Fruit fly (Drosophila melanogaster): ENCODE results near the gene ncd.

Gene ncd

DNA sequence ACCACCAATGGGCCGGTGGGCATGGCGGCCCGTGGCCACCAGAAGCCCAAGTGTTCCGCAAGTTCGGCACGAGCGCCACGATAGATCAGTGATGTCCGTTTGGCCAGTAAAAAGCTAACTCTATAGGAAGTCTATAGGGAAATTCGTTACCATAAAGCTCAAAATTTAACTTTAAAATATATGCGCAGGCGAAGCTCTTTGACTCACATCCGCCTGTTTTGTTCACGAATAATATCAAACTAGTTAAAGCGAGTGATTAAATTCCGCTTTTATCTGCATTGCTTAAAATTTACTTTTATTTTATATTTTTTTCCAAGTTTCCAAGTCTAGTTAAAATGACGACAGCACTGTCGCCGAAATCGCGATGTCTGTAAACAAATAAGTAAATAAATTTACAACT is 49.2 kb downstream of the ncd start:
- peak; percentile 34 for TF ChIP-seq CG9948 (tag; optimal IDR thresholded peaks at IDR 0.05)
- no peak for TF ChIP-seq EcR (GFP tag; optimal IDR thresholded peaks at IDR 0.05)
- peak; percentile 71 for TF ChIP-seq CG4496 (GFP tag; IDR thresholded peaks at IDR 0.05)
- peak; percentile 10 for TF ChIP-seq D1 (tag; optimal IDR thresholded peaks at IDR 0.05)
- peak; percentile 53 for TF ChIP-seq CG8159 (tag; optimal IDR thresholded peaks at IDR 0.05)
- no peak for TF ChIP-seq CG12605 (GFP tag; IDR thresholded peaks at IDR 0.05)
- peak; percentile 55 for TF ChIP-seq CG8301 (tag; optimal IDR thresholded peaks at IDR 0.05)
- peak; percentile 42 for TF ChIP-seq CG17806 (tag; optimal IDR thresholded peaks at IDR 0.05)
- TF ChIP-seq CG14655 (GFP tag; optimal IDR thresholded peaks at IDR 0.05): peak; percentile 63
- TF ChIP-seq CG32121 (GFP tag; IDR thresholded peaks at IDR 0.05): peak; percentile 37
- TF ChIP-seq CG15710 (tag; optimal IDR thresholded peaks at IDR 0.05): peak; percentile 38
- peak; percentile 47 for TF ChIP-seq Pif1B (GFP tag; optimal IDR thresholded peaks at IDR 0.05)
- TF ChIP-seq Snoo (tag; optimal IDR thresholded peaks at IDR 0.05): peak; percentile 5
- TF ChIP-seq rn (GFP tag; IDR thresholded peaks at IDR 0.05): no peak
- no peak for TF ChIP-seq CG13204 (GFP tag; optimal IDR thresholded peaks at IDR 0.05)
- TF ChIP-seq CG10348 (GFP tag; IDR thresholded peaks at IDR 0.05): no peak
- TF ChIP-seq Pif1A (GFP tag; optimal IDR thresholded peaks at IDR 0.05): no peak
- TF ChIP-seq Ets98B (GFP tag; IDR thresholded peaks at IDR 0.05): peak; percentile 38
- TF ChIP-seq gl (tag; optimal IDR thresholded peaks at IDR 0.05): no peak
- no peak for TF ChIP-seq CG34367 (tag; optimal IDR thresholded peaks at IDR 0.05)
- peak; percentile 72 for TF ChIP-seq fd96Ca (GFP tag; IDR thresholded peaks at IDR 0.05)

DNA sequence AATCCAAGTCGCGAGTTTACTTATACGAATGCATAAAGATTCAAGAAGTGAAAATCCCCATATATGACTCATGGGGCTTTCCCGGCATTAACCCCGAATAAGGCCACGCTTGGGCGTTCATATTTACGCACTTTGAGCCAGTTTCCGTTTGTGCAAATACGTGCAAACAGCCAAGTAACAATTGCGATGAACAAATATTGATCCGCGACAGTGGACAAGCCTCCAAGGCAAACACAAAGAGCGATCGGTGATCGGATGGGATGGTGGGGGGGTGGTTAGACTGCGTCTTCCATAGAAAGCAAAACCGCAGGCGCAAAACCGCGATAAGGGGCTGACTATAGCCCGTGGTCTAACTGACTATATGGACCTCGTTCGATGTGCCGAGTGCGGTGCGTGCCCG is 49.7 kb downstream of the ncd start:
- TF ChIP-seq CG34367 (tag; optimal IDR thresholded peaks at IDR 0.05) (peak; percentile 52), CG12605 (GFP tag; IDR thresholded peaks at IDR 0.05) (peak; percentile 40), fd96Ca (GFP tag; IDR thresholded peaks at IDR 0.05) (peak; percentile 49), CG4496 (GFP tag; IDR thresholded peaks at IDR 0.05) (peak; percentile 36; the same call in 2 of the 3 replicates), rn (GFP tag; IDR thresholded peaks at IDR 0.05) (0 out of 2 replicates have a peak, but pooled peaks have one; percentile 18), CG14655 (GFP tag; optimal IDR thresholded peaks at IDR 0.05) (no peak), Ets98B (GFP tag; IDR thresholded peaks at IDR 0.05) (peak; percentile 37; the same call in 1 of the 2 replicates), Pif1A (GFP tag; optimal IDR thresholded peaks at IDR 0.05) (peak; percentile 62), CG8301 (tag; optimal IDR thresholded peaks at IDR 0.05) (no peak), CG13204 (GFP tag; optimal IDR thresholded peaks at IDR 0.05) (peak; percentile 83), gl (tag; optimal IDR thresholded peaks at IDR 0.05) (peak; percentile 74), CG10348 (GFP tag; IDR thresholded peaks at IDR 0.05) (no peak), EcR (GFP tag; optimal IDR thresholded peaks at IDR 0.05) (peak; percentile 35)

DNA sequence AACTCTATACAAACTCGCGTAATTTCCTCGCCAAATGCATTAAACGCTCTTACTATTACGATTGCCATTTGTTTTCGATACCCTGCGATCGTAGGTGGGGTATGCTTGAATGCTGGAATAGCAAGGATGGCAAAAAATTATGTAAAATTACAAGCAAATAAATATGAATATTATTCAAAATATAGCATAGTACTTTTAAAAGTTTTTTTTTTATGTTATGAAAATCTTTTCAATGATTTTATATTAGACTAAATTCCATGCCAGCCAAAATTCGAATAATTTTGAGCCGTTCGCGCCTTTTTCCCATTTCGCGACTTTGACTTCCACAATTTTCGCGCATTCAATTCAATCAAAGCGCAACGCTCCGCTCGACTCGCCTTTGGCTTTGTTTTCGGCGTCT is 50.8 kb downstream of the ncd start:
- TF ChIP-seq CG13204 (GFP tag; optimal IDR thresholded peaks at IDR 0.05): no peak
- no peak for TF ChIP-seq CG10348 (GFP tag; IDR thresholded peaks at IDR 0.05)
- TF ChIP-seq fd96Ca (GFP tag; IDR thresholded peaks at IDR 0.05): no peak
- no peak for TF ChIP-seq CG17806 (tag; optimal IDR thresholded peaks at IDR 0.05)
- TF ChIP-seq rn (GFP tag; IDR thresholded peaks at IDR 0.05): no peak

DNA sequence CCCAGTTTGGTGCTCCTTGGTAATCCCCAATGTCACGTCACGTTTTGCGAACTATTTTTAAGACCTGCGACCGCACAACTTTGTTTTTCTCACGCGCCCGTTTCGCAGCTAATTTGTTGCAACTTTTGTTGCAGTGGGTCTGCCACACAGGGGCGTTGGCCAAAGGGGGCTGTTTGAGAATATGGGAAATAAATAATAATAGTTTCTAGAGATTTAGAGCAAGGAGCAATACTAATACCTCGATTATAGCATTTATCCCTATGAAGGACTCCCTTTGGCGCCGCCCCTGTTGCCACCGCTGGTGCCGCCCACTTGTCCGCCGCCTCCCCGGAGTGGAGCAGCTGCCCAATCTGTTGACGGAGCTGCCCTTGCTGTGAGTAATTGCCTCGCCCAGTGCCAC is 51.7 kb downstream of the ncd start:
- TF ChIP-seq fd96Ca (GFP tag; IDR thresholded peaks at IDR 0.05) (peak; percentile 90), CG14655 (GFP tag; optimal IDR thresholded peaks at IDR 0.05) (no peak), CG4496 (GFP tag; IDR thresholded peaks at IDR 0.05) (peak; percentile 83), Snoo (tag; optimal IDR thresholded peaks at IDR 0.05) (no peak), rn (GFP tag; IDR thresholded peaks at IDR 0.05) (0 out of 2 replicates have a peak, but pooled peaks have one; percentile 52), Pif1B (GFP tag; optimal IDR thresholded peaks at IDR 0.05) (no peak), CG32121 (GFP tag; IDR thresholded peaks at IDR 0.05) (peak; percentile 87), CG17806 (tag; optimal IDR thresholded peaks at IDR 0.05) (no peak), gl (tag; optimal IDR thresholded peaks at IDR 0.05) (no peak), D1 (tag; optimal IDR thresholded peaks at IDR 0.05) (no peak), CG13204 (GFP tag; optimal IDR thresholded peaks at IDR 0.05) (no peak), CG9948 (tag; optimal IDR thresholded peaks at IDR 0.05) (peak; percentile 7), CG8159 (tag; optimal IDR thresholded peaks at IDR 0.05) (no peak), CG12605 (GFP tag; IDR thresholded peaks at IDR 0.05) (peak; percentile 40; the same call in 1 of the 2 replicates), Ets98B (GFP tag; IDR thresholded peaks at IDR 0.05) (peak; percentile 87), Pif1A (GFP tag; optimal IDR thresholded peaks at IDR 0.05) (no peak), EcR (GFP tag; optimal IDR thresholded peaks at IDR 0.05) (no peak), CG15710 (tag; optimal IDR thresholded peaks at IDR 0.05) (peak; percentile 3), CG10348 (GFP tag; IDR thresholded peaks at IDR 0.05) (peak; percentile 33; the same call in 1 of the 2 replicates), CG34367 (tag; optimal IDR thresholded peaks at IDR 0.05) (no peak), CG8301 (tag; optimal IDR thresholded peaks at IDR 0.05) (no peak)
